Worm (Caenorhabditis elegans): ENCODE results near the gene R07B7.6.

The R07B7.6 gene

ce11 chrV:12091759-12092158 lies 17.0 kb upstream of the R07B7.6 start, which contains the start of gene nhr-206 (continued):
- TF ChIP-seq fkh-4 (tag; optimal IDR thresholded peaks at IDR 0.05; ENCODE audit: borderline replicate concordance) (no peak), sox-4 (tag; optimal IDR thresholded peaks at IDR 0.05) (no peak), snu-23 (GFP tag; optimal IDR thresholded peaks at IDR 0.05) (peak; percentile 52), ztf-11 (tag; optimal IDR thresholded peaks at IDR 0.05) (no peak), nhr-20 (tag; optimal IDR thresholded peaks at IDR 0.05) (peak; percentile 70), lsy-2 (tag; optimal IDR thresholded peaks at IDR 0.05) (peak in 1 of 2 experiments; percentile 11), dsc-1 (tag; optimal IDR thresholded peaks at IDR 0.05) (no peak), sptf-1 (tag; optimal IDR thresholded peaks at IDR 0.05) (no peak), mep-1 (tag; optimal IDR thresholded peaks at IDR 0.05) (peak; percentile 18), ama-1 (optimal IDR thresholded peaks at IDR 0.05) (no peak)

DNA sequence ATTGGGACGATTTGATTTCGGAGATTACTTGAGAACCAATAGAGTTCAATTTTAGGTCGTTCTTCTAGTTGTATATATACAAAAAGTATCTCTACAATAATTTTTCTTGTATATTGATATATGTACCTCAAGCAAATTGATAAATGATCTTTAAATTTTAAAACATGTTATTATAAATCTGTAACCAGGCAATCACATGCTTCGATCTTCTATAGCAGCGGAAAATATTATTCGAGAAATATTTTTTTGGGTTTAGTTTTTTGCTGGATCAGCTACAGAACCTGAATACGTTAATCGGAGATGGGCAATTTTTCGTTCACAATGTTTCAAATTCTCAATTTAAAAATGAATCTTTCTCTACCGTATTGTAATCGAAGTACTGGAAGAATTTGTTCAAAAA lies 14.0 kb upstream of the R07B7.6 start, which contains the start of gene R07B7.12:
Gene R07B7.12 (plus strand): TSS at position 301 of the 400 bp plus-strand sequence.
- TF ChIP-seq lin-14 (GFP tag; optimal IDR thresholded peaks at IDR 0.05), result no peak
- TF ChIP-seq mdl-1 (tag; optimal IDR thresholded peaks at IDR 0.05), result no peak
- no peak for TF ChIP-seq nhr-28 (tag; optimal IDR thresholded peaks at IDR 0.05)
- no peak for TF ChIP-seq efl-1 (optimal IDR thresholded peaks at IDR 0.05)
- no peak for TF ChIP-seq efl-1 (GFP tag; optimal IDR thresholded peaks at IDR 0.05 in 1 of 2)
- no peak for TF ChIP-seq sox-4 (tag; optimal IDR thresholded peaks at IDR 0.05)
- no peak for TF ChIP-seq unc-86 (tag; optimal IDR thresholded peaks at IDR 0.05)
- TF ChIP-seq efl-3 (GFP tag; optimal IDR thresholded peaks at IDR 0.05), result no peak

ce11 chrV:12086934-12087333 lies 12.1 kb upstream of the R07B7.6 start, which contains the start of gene gana-1:
Gene gana-1 (plus strand): TSS chrV:12087234.
- TF ChIP-seq pax-3 (tag; optimal IDR thresholded peaks at IDR 0.05) (no peak), fkh-8 (tag; optimal IDR thresholded peaks at IDR 0.05) (no peak), mab-9 (GFP tag; IDR thresholded peaks at IDR 0.05) (no peak), hpl-2 (GFP tag; optimal IDR thresholded peaks at IDR 0.05) (no peak), unc-86 (tag; optimal IDR thresholded peaks at IDR 0.05) (no peak), jun-1 (tag; optimal IDR thresholded peaks at IDR 0.05) (no peak), aly-2 (tag; optimal IDR thresholded peaks at IDR 0.05) (no peak)

ce11 chrV:12085867-12086634 lies 11.3 kb upstream of the R07B7.6 start:
- TF ChIP-seq nhr-85 (tag) (peak; percentile 6), lin-14 (GFP tag; optimal IDR thresholded peaks at IDR 0.05) (peak; percentile 3), elt-2 (tag; optimal IDR thresholded peaks at IDR 0.05) (peak; percentile 63), nhr-84 (tag; optimal IDR thresholded peaks at IDR 0.05) (no peak), elt-3 (tag; optimal IDR thresholded peaks at IDR 0.05) (peak; percentile 75 to 98 (median 94)), egl-13 (tag; optimal IDR thresholded peaks at IDR 0.05) (no peak)

DNA sequence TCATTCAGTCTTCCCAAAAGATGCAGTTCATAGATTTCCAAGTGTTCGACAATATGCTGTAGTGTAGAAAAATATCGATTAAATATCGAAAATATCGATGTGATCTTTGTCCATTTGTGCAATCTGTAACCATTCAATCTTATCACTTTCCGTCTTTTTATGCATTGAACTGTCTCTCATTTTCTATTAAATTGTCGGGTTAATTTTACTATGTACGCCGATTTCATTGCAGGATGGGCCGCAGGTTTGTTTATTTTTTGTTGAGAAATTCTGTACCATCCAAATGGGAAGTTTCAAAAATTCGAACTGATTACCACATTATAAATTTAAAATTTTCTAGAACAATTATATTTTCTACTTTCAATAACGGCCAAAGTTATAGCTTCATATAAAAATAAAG lies 9.4 kb upstream of the R07B7.6 start, which contains the start of gene R07B7.8:
Gene R07B7.8 (minus strand): TSS at position 101 of the 400 bp plus-strand sequence.
- TF ChIP-seq elt-2 (tag; optimal IDR thresholded peaks at IDR 0.05) (peak; percentile 8), pqm-1 (tag; optimal IDR thresholded peaks at IDR 0.05) (no peak), unc-62 (GFP tag; optimal IDR thresholded peaks at IDR 0.05) (no peak), unc-98 (GFP tag; IDR thresholded peaks at IDR 0.05) (no peak), ces-1 (GFP tag; optimal IDR thresholded peaks at IDR 0.05) (no peak)

DNA sequence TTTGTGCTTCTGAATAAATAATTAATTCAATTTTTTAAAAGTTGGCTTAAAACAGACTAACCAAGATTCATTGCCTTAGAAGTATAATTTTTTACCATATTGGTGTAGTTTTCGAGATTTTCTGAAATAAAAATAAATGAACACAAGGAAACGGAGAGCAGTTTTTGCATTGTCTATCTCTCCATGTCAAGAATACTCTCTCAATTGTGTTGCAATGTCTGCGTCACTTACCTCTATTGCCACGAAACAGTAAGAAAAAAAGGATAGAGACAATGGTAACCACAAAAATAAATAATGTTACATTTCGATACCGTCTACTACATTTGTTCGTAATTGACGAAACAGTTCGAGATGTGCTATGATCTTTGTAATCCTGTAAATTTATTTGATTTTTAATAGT lies 8.1 kb upstream of the R07B7.6 start, which contains the start of gene R07B7.10:
Gene R07B7.10 (plus strand): TSS at position 285 of the 400 bp plus-strand sequence.
- TF ChIP-seq snpc-4 (tag; optimal IDR thresholded peaks at IDR 0.05), result no peak
- no peak for TF ChIP-seq xbp-1 (tag; optimal IDR thresholded peaks at IDR 0.05)
- peak; percentile 7 for TF ChIP-seq lin-14 (GFP tag; optimal IDR thresholded peaks at IDR 0.05)
- TF ChIP-seq efl-1 (optimal IDR thresholded peaks at IDR 0.05), result peak; percentile 22 to 52
- TF ChIP-seq efl-1 (GFP tag; optimal IDR thresholded peaks at IDR 0.05 in 1 of 2), result peak in 1 of 2 experiments; percentile 50
